Worm (Caenorhabditis elegans) whole organism, L3 larva: ENCODE results near the gene C50H2.13.

Experiments used
- R02D3.7 ChIP-seq: fragments of 150-350 bp; optimal IDR thresholded peaks from 2 replicates; lab custom pipeline; 2014; ENCODE audit warnings: missing biosample characterization, missing genetic modification characterization
- ama-1 ChIP-seq: fragments of 150-350 bp; optimal IDR thresholded peaks from 2 replicates; lab custom pipeline; 2018
- ceh-16 ChIP-seq: sonication (generic microtip); optimal IDR thresholded peaks from 2 replicates; lab custom pipeline; 2017; ENCODE audit warnings: missing biosample characterization, missing genetic modification characterization
- ceh-28 ChIP-seq: fragments of 150-350 bp; optimal IDR thresholded peaks from 2 replicates; lab custom pipeline; 2014; ENCODE audit warnings: missing biosample characterization, missing genetic modification reagents, missing genetic modification characterization
- ceh-82 ChIP-seq: fragments of 150-350 bp; optimal IDR thresholded peaks from 2 replicates; lab custom pipeline; 2014; ENCODE audit warnings: missing biosample characterization, missing genetic modification characterization
- ceh-9 ChIP-seq: sonication (generic microtip); optimal IDR thresholded peaks from 2 replicates; lab custom pipeline; 2018; ENCODE audit warnings: missing biosample characterization, missing genetic modification characterization
- egl-5 ChIP-seq: fragments of 150-350 bp; optimal IDR thresholded peaks from 2 replicates; lab custom pipeline; 2017; ENCODE audit warnings: missing biosample characterization, missing genetic modification reagents, missing genetic modification characterization, inconsistent platforms
- elt-1 ChIP-seq: fragments of 150-350 bp; optimal IDR thresholded peaks from 2 replicates; lab custom pipeline; 2014; ENCODE audit warnings: missing biosample characterization, missing genetic modification characterization
- elt-2 ChIP-seq: sonication (generic microtip); optimal IDR thresholded peaks from 2 replicates; lab custom pipeline; 2016; ENCODE audit warnings: missing genetic modification reagents, mild to moderate bottlenecking, missing genetic modification characterization, missing compliant biosample characterization
- eor-1 ChIP-seq, 2 experiments: fragments of 150-350 bp; optimal IDR thresholded peaks; 2 replicates each; lab custom pipeline; 2014 to 2018; ENCODE audit warnings: missing biosample characterization in 2 of 2, missing genetic modification characterization in 2 of 2
- fkh-10 ChIP-seq: sonication (generic microtip); optimal IDR thresholded peaks from 2 replicates; lab custom pipeline; 2017; ENCODE audit warnings: missing biosample characterization, missing genetic modification reagents, missing genetic modification characterization
- fkh-2 ChIP-seq: fragments of 150-350 bp; optimal IDR thresholded peaks from 2 replicates; lab custom pipeline; 2014; ENCODE audit warnings: missing biosample characterization, missing genetic modification reagents, missing genetic modification characterization
- hmg-11 ChIP-seq: sonication (generic microtip); optimal IDR thresholded peaks from 2 replicates; lab custom pipeline; 2016; ENCODE audit warnings: missing genetic modification characterization, missing compliant biosample characterization
- lin-15B ChIP-seq: fragments of 150-350 bp; optimal IDR thresholded peaks from 2 replicates; lab custom pipeline; 2014; ENCODE audit warnings: missing biosample characterization, missing genetic modification characterization
- lsy-12 ChIP-seq: sonication (generic microtip); optimal IDR thresholded peaks from 2 replicates; lab custom pipeline; 2016; ENCODE audit warnings: mild to moderate bottlenecking, missing genetic modification characterization, missing compliant biosample characterization
- mdl-1 ChIP-seq: fragments of 150-350 bp; optimal IDR thresholded peaks from 2 replicates; lab custom pipeline; 2014; ENCODE audit warnings: missing biosample characterization, missing genetic modification characterization
- nfya-1 ChIP-seq: sonication (generic microtip); optimal IDR thresholded peaks from 2 replicates; lab custom pipeline; 2017; ENCODE audit warnings: missing genetic modification characterization, mild to moderate bottlenecking, missing compliant biosample characterization, antibody characterized with exemption, moderate library complexity; ENCODE audit not compliant: insufficient read depth
- nhr-12 ChIP-seq: fragments of 150-350 bp; optimal IDR thresholded peaks from 2 replicates; lab custom pipeline; 2014; ENCODE audit warnings: missing biosample characterization, missing genetic modification characterization
- nhr-28 ChIP-seq: fragments of 150-350 bp; optimal IDR thresholded peaks from 2 replicates; lab custom pipeline; 2014; ENCODE audit warnings: missing biosample characterization, missing genetic modification characterization
- nhr-43 ChIP-seq: sonication (generic microtip); optimal IDR thresholded peaks from 2 replicates; lab custom pipeline; 2016; ENCODE audit warnings: mild to moderate bottlenecking, missing genetic modification characterization, missing compliant biosample characterization; ENCODE audit not compliant: poor library complexity, severe bottlenecking
- nhr-67 ChIP-seq: fragments of 150-350 bp; optimal IDR thresholded peaks from 2 replicates; lab custom pipeline; 2014; ENCODE audit warnings: missing biosample characterization, missing genetic modification characterization
- nhr-76 ChIP-seq: fragments of 150-350 bp; sonication (generic microtip); optimal IDR thresholded peaks from 5 replicates; lab custom pipeline; 2014; ENCODE audit warnings: missing biosample characterization, missing genetic modification characterization
- nhr-77 ChIP-seq: fragments of 150-350 bp; optimal IDR thresholded peaks from 2 replicates; lab custom pipeline; 2014; ENCODE audit warnings: missing biosample characterization, missing genetic modification characterization
- pqm-1 ChIP-seq: fragments of 150-350 bp; optimal IDR thresholded peaks from 2 replicates; lab custom pipeline; 2017; ENCODE audit warnings: missing biosample characterization, missing genetic modification characterization, inconsistent platforms
- sea-2 ChIP-seq: fragments of 150-350 bp; sonication (generic microtip); optimal IDR thresholded peaks from 4 replicates; lab custom pipeline; 2014; ENCODE audit warnings: missing biosample characterization, missing genetic modification reagents, missing genetic modification characterization
- skn-1 ChIP-seq: fragments of 150-350 bp; optimal IDR thresholded peaks from 2 replicates; lab custom pipeline; 2014; ENCODE audit warnings: missing biosample characterization, missing genetic modification characterization
- tbx-2 ChIP-seq: sonication (generic microtip); optimal IDR thresholded peaks from 2 replicates; lab custom pipeline; 2016; ENCODE audit warnings: mild to moderate bottlenecking, missing genetic modification characterization, missing compliant biosample characterization
- unc-39 ChIP-seq: sonication (generic microtip); optimal IDR thresholded peaks from 4 replicates; lab custom pipeline; 2017; ENCODE audit warnings: missing biosample characterization, missing genetic modification characterization
- zag-1 ChIP-seq: fragments of 150-350 bp; optimal IDR thresholded peaks from 2 replicates; lab custom pipeline; 2014; ENCODE audit warnings: missing biosample characterization, missing genetic modification characterization
- ztf-11 ChIP-seq: fragments of 150-350 bp; optimal IDR thresholded peaks from 2 replicates; lab custom pipeline; 2014; ENCODE audit warnings: missing biosample characterization, missing genetic modification characterization

Gene C50H2.13

DNA sequence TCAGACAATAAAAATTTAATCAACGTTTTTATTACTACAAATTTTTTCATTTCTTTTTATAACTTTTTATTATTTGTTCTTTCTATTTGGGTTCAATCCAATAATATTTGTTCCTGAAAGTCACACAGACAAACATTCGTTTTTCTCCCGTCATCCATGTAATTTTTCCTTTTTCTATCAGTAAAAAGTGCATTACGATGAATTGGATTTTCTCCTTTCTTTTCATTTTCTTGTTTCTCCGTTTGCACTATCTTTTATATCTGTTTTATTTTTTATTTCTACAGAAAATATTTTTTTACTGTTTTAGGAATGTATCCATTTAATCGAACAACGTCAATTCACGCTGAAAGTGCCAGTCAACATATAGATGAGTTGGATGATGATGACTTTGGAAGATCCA is 27.1 kb upstream of the C50H2.13 start, which contains the start of gene egl-47:
egl-47 (plus strand) TSS at position 301 of the 400 bp plus-strand sequence.
- TF ChIP-seq nhr-76 (tag; lab: Kevin White, UChicago), result no peak

DNA sequence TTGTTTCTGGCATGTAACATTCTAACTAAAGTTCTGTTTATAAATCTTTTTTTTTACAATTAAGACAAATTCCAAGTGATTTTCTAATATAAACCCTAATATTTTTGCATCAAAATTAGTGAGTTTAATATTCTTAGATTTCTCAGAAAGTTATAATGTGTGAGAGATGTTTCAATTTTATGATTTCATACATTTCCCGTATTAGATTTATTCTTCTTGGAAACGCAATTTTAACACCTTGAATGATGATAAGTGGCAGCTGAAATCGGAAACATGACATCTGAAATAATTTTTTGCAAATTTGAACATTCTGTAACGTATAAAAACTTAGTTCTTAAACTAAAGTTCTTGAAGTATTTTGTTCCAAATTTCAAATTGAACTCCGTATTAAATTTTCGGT is 25.2 kb upstream of the C50H2.13 start:
- no peak for TF ChIP-seq zag-1 (tag; lab: Kevin White, UChicago)
- TF ChIP-seq ceh-82 (tag; lab: Kevin White, UChicago), result no peak
- no peak for TF ChIP-seq elt-1 (tag; lab: Kevin White, UChicago)
- no peak for TF ChIP-seq skn-1
- no peak for TF ChIP-seq R02D3.7 (tag; lab: Kevin White, UChicago)
- no peak for TF ChIP-seq nhr-28 (tag; lab: Kevin White, UChicago)
- no peak for TF ChIP-seq ceh-28
- no peak for TF ChIP-seq nhr-77 (tag; lab: Kevin White, UChicago)
- no peak for TF ChIP-seq nfya-1 (tag; lab: Kevin White, UChicago)
- no peak for TF ChIP-seq egl-5 (tag; lab: Kevin White, UChicago)
- TF ChIP-seq mdl-1 (tag; lab: Kevin White, UChicago), result no peak
- TF ChIP-seq nhr-12 (tag; lab: Kevin White, UChicago), result no peak
- TF ChIP-seq hmg-11 (tag; lab: Kevin White, UChicago), result no peak
- TF ChIP-seq unc-39 (tag; lab: Kevin White, UChicago), result no peak
- TF ChIP-seq sea-2 (GFP tag; lab: Kevin White, UChicago), result no peak
- TF ChIP-seq fkh-2, result no peak

DNA sequence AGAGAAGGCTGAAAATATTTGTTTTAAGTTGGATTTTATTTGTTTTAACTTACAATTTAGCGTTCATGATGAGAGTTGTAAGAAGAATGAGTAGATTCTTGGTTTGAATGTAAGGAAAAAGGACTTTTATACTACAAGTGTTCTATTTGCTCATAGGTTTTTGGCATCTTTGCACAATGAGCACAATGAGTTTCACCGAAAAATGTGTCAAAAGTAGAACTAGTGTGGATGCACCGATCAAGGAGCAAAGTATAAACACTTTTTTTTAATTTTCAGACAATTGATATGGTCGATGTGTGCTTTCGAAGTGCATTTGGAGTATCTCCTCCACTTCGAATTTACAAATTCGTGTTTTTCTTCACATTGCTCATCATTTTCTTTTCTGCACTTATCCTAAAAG is 20.2 kb upstream of the C50H2.13 start, which contains the start of gene fipr-11:
fipr-11 (minus strand) TSS at position 101 of the 400 bp plus-strand sequence.
- TF ChIP-seq ceh-9 (tag; lab: Kevin White, UChicago) (no peak), fkh-10 (GFP tag; lab: Kevin White, UChicago) (no peak), lsy-12 (no peak), lin-15B (tag; lab: Kevin White, UChicago) (no peak), ama-1 (no peak), nhr-67 (tag; lab: Kevin White, UChicago) (no peak), eor-1 (tag; optimal IDR thresholded peaks at IDR 0.05; lab: Kevin White, UChicago) (no peak), elt-1 (tag; lab: Kevin White, UChicago) (no peak), ceh-16 (tag; lab: Kevin White, UChicago) (no peak), unc-39 (tag; lab: Kevin White, UChicago) (no peak), sea-2 (GFP tag; lab: Kevin White, UChicago) (no peak), pqm-1 (tag; lab: Kevin White, UChicago) (no peak)

ce11 chrV:9907205-9907604 is 19.1 kb upstream of the C50H2.13 start:
- TF ChIP-seq lin-15B (tag; lab: Kevin White, UChicago), result no peak
- TF ChIP-seq tbx-2, result no peak

ce11 chrV:9909624-9910023 is 16.7 kb upstream of the C50H2.13 start:
- TF ChIP-seq elt-2 (tag; lab: Kevin White, UChicago) (no peak), ceh-9 (tag; lab: Kevin White, UChicago) (no peak), nhr-67 (tag; lab: Kevin White, UChicago) (no peak), ceh-82 (tag; lab: Kevin White, UChicago) (no peak), zag-1 (tag; lab: Kevin White, UChicago) (no peak), fkh-10 (GFP tag; lab: Kevin White, UChicago) (no peak)

ce11 chrV:9911165-9911564 is 15.2 kb upstream of the C50H2.13 start:
- TF ChIP-seq elt-1 (tag; lab: Kevin White, UChicago) (peak; percentile 57), pqm-1 (tag; lab: Kevin White, UChicago) (no peak)

- TF ChIP-seq egl-5 (tag; lab: Kevin White, UChicago) (no peak), hmg-11 (tag; lab: Kevin White, UChicago) (no peak), elt-1 (tag; lab: Kevin White, UChicago) (no peak), lin-15B (tag; lab: Kevin White, UChicago) (no peak), ztf-11 (no peak), skn-1 (no peak), ceh-82 (tag; lab: Kevin White, UChicago) (no peak), nhr-43 (tag; lab: Kevin White, UChicago) (no peak), ceh-9 (tag; lab: Kevin White, UChicago) (no peak)
These were observed 12.5 kb upstream of the C50H2.13 start, which contains the start of gene fipr-10 for ce11 chrV:9913863-9914262. TSS of gene fipr-10 (plus strand) at chrV:9914163.
